Fruit fly (Drosophila melanogaster) whole organism, embryonic: ENCODE data around the gene CG4594.

Experiments
- BEAF-32 ChIP-seq: fragments of 200-800 bp; sonication (Bioruptor generic); optimal IDR thresholded peaks from 3 replicates; lab custom pipeline; 2017; ENCODE audit warnings: missing biosample characterization, missing genetic modification characterization, mild to moderate bottlenecking, moderate library complexity, missing genetic modification reagents
- CG10267 ChIP-seq: fragments of 200-800 bp; sonication (Bioruptor generic); optimal IDR thresholded peaks from 2 replicates; lab custom pipeline; 2018; ENCODE audit warnings: missing biosample characterization, mild to moderate bottlenecking, missing genetic modification characterization, moderate library complexity
- CG12659 ChIP-seq: fragments of 200-800 bp; sonication (Bioruptor generic); optimal IDR thresholded peaks from 3 replicates; lab custom pipeline; 2017; ENCODE audit warnings: mild to moderate bottlenecking, missing biosample characterization, missing genetic modification reagents, missing genetic modification characterization
- CG15514 ChIP-seq: fragments of 200-800 bp; sonication (Bioruptor generic); optimal IDR thresholded peaks from 3 replicates; lab custom pipeline; 2017; ENCODE audit warnings: missing biosample characterization, missing genetic modification characterization, mild to moderate bottlenecking, moderate library complexity, missing genetic modification reagents
- CG1603 ChIP-seq: fragments of 200-800 bp; sonication (Bioruptor generic); optimal IDR thresholded peaks from 2 replicates; lab custom pipeline; 2019; ENCODE audit warnings: missing biosample characterization, mild to moderate bottlenecking, missing genetic modification characterization, moderate library complexity
- CG17186 ChIP-seq: fragments of 200-800 bp; sonication (Bioruptor generic); optimal IDR thresholded peaks from 3 replicates; lab custom pipeline; 2017; ENCODE audit warnings: missing biosample characterization, missing genetic modification reagents, missing genetic modification characterization
- CG17802 ChIP-seq: fragments of 200-800 bp; sonication (Bioruptor generic); optimal IDR thresholded peaks from 2 replicates; lab custom pipeline; 2018; ENCODE audit warnings: missing biosample characterization, mild to moderate bottlenecking, missing genetic modification characterization, moderate library complexity
- CG2120 ChIP-seq: fragments of 200-800 bp; sonication (Bioruptor generic); optimal IDR thresholded peaks from 3 replicates; lab custom pipeline; 2016; ENCODE audit warnings: missing biosample characterization, missing genetic modification characterization
- CG2712 ChIP-seq: fragments of 200-800 bp; optimal IDR thresholded peaks from 3 replicates; lab custom pipeline; 2019; ENCODE audit warnings: missing biosample characterization, mild to moderate bottlenecking, missing genetic modification characterization, moderate library complexity
- CG3847 ChIP-seq: fragments of 200-800 bp; sonication (Bioruptor generic); IDR thresholded peaks from 2 replicates; pipeline ENCODE4 v1.3.6; 2022; ENCODE audit warnings: missing biosample characterization, missing genetic modification characterization
- CG3995 ChIP-seq: fragments of 200-800 bp; sonication (Bioruptor generic); optimal IDR thresholded peaks from 3 replicates; lab custom pipeline; 2016; ENCODE audit warnings: missing biosample characterization, missing genetic modification characterization
- CG43689 ChIP-seq: fragments of 200-800 bp; sonication (Bioruptor generic); IDR thresholded peaks from 2 replicates; pipeline ENCODE4 v1.3.6; 2022; ENCODE audit warnings: missing biosample characterization, missing genetic modification characterization
- CG4424 ChIP-seq: fragments of 200-800 bp; sonication (Bioruptor generic); optimal IDR thresholded peaks from 3 replicates; lab custom pipeline; 2016; ENCODE audit warnings: missing biosample characterization, missing genetic modification characterization
- CG4617 ChIP-seq: fragments of 200-800 bp; sonication (Bioruptor generic); optimal IDR thresholded peaks from 3 replicates; lab custom pipeline; 2016; ENCODE audit warnings: missing biosample characterization, missing genetic modification characterization, borderline replicate concordance
- CG8290 ChIP-seq, 3 experiments: fragments of 200-800 bp; sonication (Bioruptor generic); optimal IDR thresholded peaks; 2 replicates each; lab custom pipeline; 2016 to 2019; ENCODE audit warnings: missing biosample characterization in 3 of 3, missing genetic modification characterization in 3 of 3, mild to moderate bottlenecking in 2 of 3, moderate library complexity in 1 of 3
- CG8765 ChIP-seq: fragments of 200-800 bp; sonication (Bioruptor generic); IDR thresholded peaks from 2 replicates; pipeline ENCODE4 v1.3.6; 2022; ENCODE audit warnings: missing biosample characterization, missing genetic modification characterization
- CG9797 ChIP-seq: fragments of 200-800 bp; sonication (Bioruptor generic); optimal IDR thresholded peaks from 3 replicates; lab custom pipeline; 2018; ENCODE audit warnings: missing biosample characterization, mild to moderate bottlenecking, missing genetic modification characterization
- CG9932 ChIP-seq: fragments of 200-800 bp; sonication (Bioruptor generic); IDR thresholded peaks from 2 replicates; pipeline ENCODE4 v1.3.6; 2022; ENCODE audit warnings: missing biosample characterization, missing genetic modification characterization
- CTCF ChIP-seq: fragments of 200-800 bp; sonication (Bioruptor generic); optimal IDR thresholded peaks from 2 replicates; lab custom pipeline; 2017; ENCODE audit warnings: missing biosample characterization, mild to moderate bottlenecking, missing genetic modification characterization, moderate library complexity
- Camta ChIP-seq: fragments of 200-800 bp; sonication (Bioruptor generic); optimal IDR thresholded peaks from 2 replicates; lab custom pipeline; 2016; ENCODE audit warnings: missing biosample characterization, missing genetic modification characterization
- CoRest ChIP-seq: fragments of 200-800 bp; sonication (Bioruptor generic); optimal IDR thresholded peaks from 3 replicates; lab custom pipeline; 2018; ENCODE audit warnings: missing biosample characterization, mild to moderate bottlenecking, missing genetic modification characterization, moderate library complexity
- Dref ChIP-seq: fragments of 200-800 bp; sonication (Bioruptor generic); IDR thresholded peaks from 2 replicates; pipeline ENCODE4 v1.3.6; 2022; ENCODE audit warnings: missing biosample characterization, missing genetic modification characterization
- E2f2 ChIP-seq: fragments of 200-800 bp; sonication (Bioruptor generic); IDR thresholded peaks from 2 replicates; pipeline ENCODE4 v1.3.6; 2022; ENCODE audit warnings: missing biosample characterization, missing genetic modification characterization
- Ets65A ChIP-seq: fragments of 200-800 bp; sonication (Bioruptor generic); peaks from one replicate; lab custom pipeline; 2016; ENCODE audit warnings: missing biosample characterization, missing genetic modification characterization
- Gug ChIP-seq: fragments of 200-800 bp; sonication (Bioruptor generic); IDR thresholded peaks from 4 replicates; pipeline ENCODE4 v1.3.6; 2022; ENCODE audit warnings: missing biosample characterization, missing genetic modification characterization
- Lhr ChIP-seq: fragments of 200-800 bp; sonication (Bioruptor generic); optimal IDR thresholded peaks from 3 replicates; lab custom pipeline; 2017; ENCODE audit warnings: mild to moderate bottlenecking, missing biosample characterization, missing genetic modification reagents, missing genetic modification characterization
- MBD-R2 ChIP-seq: fragments of 200-800 bp; sonication (Bioruptor generic); IDR thresholded peaks from 2 replicates; pipeline ENCODE4 v1.3.6; 2022; ENCODE audit warnings: missing biosample characterization, missing genetic modification characterization
- MESR4 ChIP-seq: fragments of 200-800 bp; sonication (Bioruptor generic); optimal IDR thresholded peaks from 2 replicates; lab custom pipeline; 2018; ENCODE audit warnings: missing biosample characterization, mild to moderate bottlenecking, missing genetic modification characterization, moderate library complexity
- Max ChIP-seq: fragments of 200-800 bp; sonication (Bioruptor generic); optimal IDR thresholded peaks from 2 replicates; lab custom pipeline; 2016; ENCODE audit warnings: missing biosample characterization, mild to moderate bottlenecking, missing genetic modification characterization
- Myb ChIP-seq: fragments of 200-800 bp; sonication (Bioruptor generic); optimal IDR thresholded peaks from 2 replicates; lab custom pipeline; 2016; ENCODE audit warnings: missing biosample characterization, missing genetic modification characterization
- Opbp ChIP-seq: fragments of 200-800 bp; sonication (Bioruptor generic); IDR thresholded peaks from 3 replicates; pipeline ENCODE4 v1.3.6; 2022; ENCODE audit warnings: missing biosample characterization, missing genetic modification characterization; ENCODE audit not compliant: partially characterized antibody
- Rfx ChIP-seq: fragments of 200-800 bp; sonication (Bioruptor generic); IDR thresholded peaks from 2 replicates; pipeline ENCODE4 v1.3.6; 2022; ENCODE audit warnings: missing biosample characterization, missing genetic modification characterization
- Sin3A ChIP-seq: fragments of >200 bp; optimal IDR thresholded peaks from 2 replicates; lab custom pipeline; 2018
- Vsx1 ChIP-seq: fragments of 200-800 bp; sonication (Bioruptor generic); optimal IDR thresholded peaks from 2 replicates; lab custom pipeline; 2017; ENCODE audit warnings: missing biosample characterization, mild to moderate bottlenecking, missing genetic modification characterization, missing genetic modification reagents
- YL-1 ChIP-seq: fragments of 200-800 bp; sonication (Bioruptor generic); optimal IDR thresholded peaks from 3 replicates; lab custom pipeline; 2017; ENCODE audit warnings: missing biosample characterization, mild to moderate bottlenecking, missing genetic modification characterization
- ara ChIP-seq: fragments of 200-800 bp; sonication (Bioruptor generic); IDR thresholded peaks from 2 replicates; pipeline ENCODE4 v1.3.6; 2022; ENCODE audit warnings: missing biosample characterization, missing genetic modification characterization
- az2 ChIP-seq: fragments of 200-800 bp; sonication (Bioruptor generic); optimal IDR thresholded peaks from 3 replicates; lab custom pipeline; 2016; ENCODE audit warnings: missing biosample characterization, missing genetic modification characterization
- crp ChIP-seq, 2 experiments: fragments of 200-800 bp; sonication (Bioruptor generic); optimal IDR thresholded peaks; 2 replicates in 1 of 2; 3 replicates in 1 of 2; lab custom pipeline; 2017; ENCODE audit warnings: missing biosample characterization in 2 of 2, missing genetic modification characterization in 2 of 2, mild to moderate bottlenecking in 1 of 2, moderate library complexity in 1 of 2
- disco-r ChIP-seq: fragments of 200-800 bp; sonication (Bioruptor generic); optimal IDR thresholded peaks from 2 replicates; lab custom pipeline; 2016; ENCODE audit warnings: missing biosample characterization, missing genetic modification characterization
- gfzf ChIP-seq: fragments of 200-800 bp; sonication (Bioruptor generic); optimal IDR thresholded peaks from 2 replicates; lab custom pipeline; 2016; ENCODE audit warnings: missing biosample characterization, mild to moderate bottlenecking, missing genetic modification characterization, moderate library complexity
- jigr1 ChIP-seq: fragments of 200-800 bp; sonication (Bioruptor generic); IDR thresholded peaks from 3 replicates; pipeline ENCODE4 v1.3.6; 2022; ENCODE audit warnings: missing biosample characterization, missing genetic modification characterization
- phol ChIP-seq: fragments of 200-800 bp; sonication (Bioruptor generic); optimal IDR thresholded peaks from 3 replicates; lab custom pipeline; 2018; ENCODE audit warnings: missing biosample characterization, mild to moderate bottlenecking, missing genetic modification characterization, moderate library complexity
- pzg ChIP-seq: fragments of 200-800 bp; sonication (Bioruptor generic); optimal IDR thresholded peaks from 3 replicates; lab custom pipeline; 2018; ENCODE audit warnings: missing biosample characterization, mild to moderate bottlenecking, missing genetic modification characterization, moderate library complexity
- sd ChIP-seq: fragments of 200-800 bp; sonication (Bioruptor generic); optimal IDR thresholded peaks from 3 replicates; lab custom pipeline; 2018; ENCODE audit warnings: missing biosample characterization, mild to moderate bottlenecking, missing genetic modification characterization, moderate library complexity
- sens ChIP-seq: fragments of 200-800 bp; sonication (Bioruptor generic); peaks from one replicate; lab custom pipeline; 2016; ENCODE audit warnings: missing biosample characterization, missing genetic modification characterization
- slbo ChIP-seq: fragments of 200-800 bp; sonication (Bioruptor generic); IDR thresholded peaks from 2 replicates; pipeline ENCODE4 v1.3.6; 2022; ENCODE audit warnings: missing biosample characterization, missing genetic modification characterization
- stwl ChIP-seq: fragments of 200-800 bp; sonication (Bioruptor generic); optimal IDR thresholded peaks from 3 replicates; lab custom pipeline; 2018; ENCODE audit warnings: missing biosample characterization, mild to moderate bottlenecking, missing genetic modification characterization, moderate library complexity
- wek ChIP-seq: fragments of 200-800 bp; sonication (Bioruptor generic); optimal IDR thresholded peaks from 3 replicates; lab custom pipeline; 2018; ENCODE audit warnings: missing biosample characterization, mild to moderate bottlenecking, missing genetic modification characterization, moderate library complexity
- yki ChIP-seq: fragments of >200 bp; optimal IDR thresholded peaks from 3 replicates; lab custom pipeline; 2018
- zfh1 ChIP-seq: fragments of 200-800 bp; sonication (Bioruptor generic); IDR thresholded peaks from 3 replicates; pipeline ENCODE4 v1.3.6; 2022; ENCODE audit warnings: missing biosample characterization, missing genetic modification characterization

The CG4594 gene

DNA sequence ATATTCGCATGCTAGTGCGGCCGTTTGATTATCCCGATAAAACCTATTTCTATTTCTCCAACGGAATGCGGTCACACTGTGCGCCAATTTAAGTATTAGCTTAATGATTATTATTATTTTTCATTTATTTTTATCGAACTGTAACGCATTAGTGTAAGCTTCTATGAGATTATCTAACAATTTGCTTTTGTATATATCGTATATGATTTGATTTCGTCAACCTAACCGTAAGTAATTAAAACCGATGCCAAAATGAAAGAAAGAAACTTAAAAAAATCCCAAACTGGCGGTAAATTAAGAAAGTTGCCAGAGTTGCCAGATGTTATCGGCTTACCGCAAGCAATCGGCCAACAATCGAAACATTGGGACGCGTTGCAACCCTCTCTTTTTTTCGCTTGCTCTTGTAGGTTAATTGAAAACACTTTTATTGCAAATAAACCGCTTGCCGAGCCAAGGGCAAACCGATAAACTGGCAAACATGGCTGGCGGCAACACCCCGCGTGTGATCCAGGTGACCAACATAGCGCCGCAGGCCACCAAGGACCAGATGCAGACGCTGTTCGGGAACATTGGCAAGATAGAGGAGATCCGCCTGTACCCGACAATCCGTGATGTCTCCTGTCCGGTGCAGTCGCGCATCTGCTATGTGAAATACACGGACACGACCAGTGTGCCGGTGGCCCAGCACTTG is 7.2 kb upstream of the CG4594 start, which contains the start of the genes Etl1 and Srp54:
TSS of gene Etl1 (minus strand) at position 39 of the 691 bp plus-strand sequence.
TSS of gene Srp54 (plus strand) at position 342 of the 691 bp plus-strand sequence.
- TF ChIP-seq MBD-R2 (GFP tag; lab: Robert Waterston, UW) (peak; percentile 60), CG12659 (peak; percentile 60), Gug (GFP tag; lab: Robert Waterston, UW) (peak; percentile 39; the same call in 2 of the 4 replicates), YL-1 (GFP tag; lab: Kevin White, UChicago) (peak; percentile 52), CG9932 (GFP tag; lab: Robert Waterston, UW) (peak; percentile 29; the same call in 1 of the 2 replicates), phol (peak; percentile 42), Max (GFP tag; lab: Kevin White, UChicago) (peak; percentile 5), yki (lab: Kevin White, UChicago) (no peak), CG2120 (GFP tag; lab: Kevin White, UChicago) (peak; percentile 12), CG4617 (GFP tag; lab: Kevin White, UChicago) (peak; percentile 30), CG17802 (tag; lab: Kevin White, UChicago) (no peak), ara (no peak), CG15514 (GFP tag; lab: Kevin White, UChicago) (peak; percentile 62), Camta (GFP tag; lab: Kevin White, UChicago) (no peak), crp (GFP tag; optimal IDR thresholded peaks at IDR 0.05; lab: Kevin White, UChicago) (peak in 1 of 2 experiments; percentile 8), wek (GFP tag; lab: Kevin White, UChicago) (no peak), CG43689 (GFP tag; lab: Robert Waterston, UW) (no peak), CG10267 (peak; percentile 63), sens (GFP tag; lab: Kevin White, UChicago) (peak; percentile 76), CG4424 (GFP tag; lab: Kevin White, UChicago) (peak; percentile 2), CoRest (peak; percentile 44), CG1603 (peak; percentile 0), stwl (peak; percentile 71), Dref (GFP tag; lab: Robert Waterston, UW) (peak; percentile 56), Sin3A (lab: Kevin White, UChicago) (peak; percentile 93), E2f2 (GFP tag; lab: Robert Waterston, UW) (peak; percentile 84), Rfx (GFP tag; lab: Robert Waterston, UW) (0 out of 2 replicates have a peak, but pooled peaks have one; percentile 26), zfh1 (GFP tag; lab: Robert Waterston, UW) (peak; percentile 22; the same call in 1 of the 3 replicates), disco-r (no peak), CTCF (peak; percentile 3), Lhr (GFP tag; lab: Kevin White, UChicago) (peak; percentile 26), CG3995 (GFP tag; lab: Kevin White, UChicago) (peak; percentile 22), CG2712 (peak; percentile 25), jigr1 (GFP tag; lab: Robert Waterston, UW) (peak; percentile 54; the same call in 1 of the 3 replicates), Ets65A (GFP tag; lab: Kevin White, UChicago) (peak; percentile 33), MESR4 (GFP tag; lab: Kevin White, UChicago) (peak; percentile 88), CG8290 (GFP tag; optimal IDR thresholded peaks at IDR 0.05; lab: Kevin White, UChicago) (peak; percentile 10), CG8290 (tag; optimal IDR thresholded peaks at IDR 0.05; lab: Kevin White, UChicago) (no peak), BEAF-32 (GFP tag; lab: Kevin White, UChicago) (peak; percentile 63), Myb (peak; percentile 6), pzg (GFP tag; lab: Kevin White, UChicago) (peak; percentile 43), CG8765 (GFP tag; lab: Robert Waterston, UW) (no peak), CG17186 (peak; percentile 68), sd (tag; lab: Kevin White, UChicago) (peak; percentile 20), Vsx1 (GFP tag; lab: Kevin White, UChicago) (no peak), gfzf (peak; percentile 67), az2 (GFP tag; lab: Kevin White, UChicago) (no peak), slbo (GFP tag; lab: Robert Waterston, UW) (peak; percentile 17; the same call in 1 of the 2 replicates), CG3847 (GFP tag; lab: Robert Waterston, UW) (peak; percentile 39; the same call in 1 of the 2 replicates), CG9797 (GFP tag; lab: Kevin White, UChicago) (peak; percentile 73), Opbp (GFP tag; lab: Robert Waterston, UW) (peak; percentile 4; the same call in 1 of the 3 replicates)
